Fruit fly (Drosophila melanogaster) whole organism, embryonic: ENCODE results near the gene MtnD.

Experiments used
- BEAF-32 ChIP-seq: fragments of 200-800 bp; sonication (Bioruptor generic); optimal IDR thresholded peaks from 3 replicates; lab custom pipeline; 2017; ENCODE audit warnings: missing biosample characterization, missing genetic modification characterization, mild to moderate bottlenecking, moderate library complexity, missing genetic modification reagents
- C15 ChIP-seq: fragments of 200-800 bp; sonication (Bioruptor generic); IDR thresholded peaks from 3 replicates; pipeline ENCODE4 v1.3.6; 2022; ENCODE audit warnings: missing biosample characterization, missing genetic modification characterization
- CG12155 ChIP-seq: fragments of 200-800 bp; sonication (Bioruptor generic); optimal IDR thresholded peaks from 3 replicates; lab custom pipeline; 2016; ENCODE audit warnings: missing biosample characterization, missing genetic modification characterization
- CG12942 ChIP-seq: fragments of 200-800 bp; sonication (Bioruptor generic); optimal IDR thresholded peaks from 3 replicates; lab custom pipeline; 2016; ENCODE audit warnings: missing biosample characterization, missing genetic modification characterization
- CG1529 ChIP-seq: fragments of 200-800 bp; sonication (Bioruptor generic); optimal IDR thresholded peaks from 3 replicates; lab custom pipeline; 2018; ENCODE audit warnings: missing biosample characterization, missing genetic modification characterization
- CG15514 ChIP-seq: fragments of 200-800 bp; sonication (Bioruptor generic); optimal IDR thresholded peaks from 3 replicates; lab custom pipeline; 2017; ENCODE audit warnings: missing biosample characterization, missing genetic modification characterization, mild to moderate bottlenecking, moderate library complexity, missing genetic modification reagents
- CG1647 ChIP-seq: fragments of 200-800 bp; sonication (Bioruptor generic); optimal IDR thresholded peaks from 3 replicates; lab custom pipeline; 2016; ENCODE audit warnings: missing biosample characterization, missing genetic modification characterization
- CG17568 ChIP-seq: fragments of 200-800 bp; sonication (Bioruptor generic); optimal IDR thresholded peaks from 2 replicates; lab custom pipeline; 2018; ENCODE audit warnings: missing biosample characterization, mild to moderate bottlenecking, missing genetic modification characterization, moderate library complexity
- CG17612 ChIP-seq: fragments of 200-800 bp; sonication (Bioruptor generic); IDR thresholded peaks from 2 replicates; pipeline ENCODE4 v1.3.6; 2022; ENCODE audit warnings: missing biosample characterization, missing genetic modification characterization
- CG1832 ChIP-seq: fragments of 200-800 bp; sonication (Bioruptor generic); optimal IDR thresholded peaks from 2 replicates; lab custom pipeline; 2017; ENCODE audit warnings: missing biosample characterization, mild to moderate bottlenecking, missing genetic modification characterization, inconsistent platforms
- CG2889 ChIP-seq: fragments of 200-800 bp; sonication (Bioruptor generic); IDR thresholded peaks from 3 replicates; pipeline ENCODE4 v1.3.6; 2022; ENCODE audit warnings: missing biosample characterization, missing genetic modification characterization
- CG32772 ChIP-seq: fragments of 200-800 bp; sonication (Bioruptor generic); IDR thresholded peaks from 2 replicates; pipeline ENCODE4 v1.3.6; 2022; ENCODE audit warnings: missing biosample characterization, missing genetic modification characterization
- CG3838 ChIP-seq: fragments of 200-800 bp; sonication (Bioruptor generic); optimal IDR thresholded peaks from 3 replicates; lab custom pipeline; 2016; ENCODE audit warnings: missing biosample characterization, missing genetic modification characterization
- CG6254 ChIP-seq: fragments of 200-800 bp; sonication (Bioruptor generic); optimal IDR thresholded peaks from 3 replicates; lab custom pipeline; 2017; ENCODE audit warnings: mild to moderate bottlenecking, missing biosample characterization, missing genetic modification reagents, missing genetic modification characterization
- CG6689 ChIP-seq: fragments of 200-800 bp; sonication (Bioruptor generic); IDR thresholded peaks from 2 replicates; pipeline ENCODE4 v1.3.6; 2022; ENCODE audit warnings: missing biosample characterization, missing genetic modification characterization
- CG6765 ChIP-seq: fragments of 200-800 bp; sonication (Bioruptor generic); optimal IDR thresholded peaks from 3 replicates; lab custom pipeline; 2017; ENCODE audit warnings: missing biosample characterization, mild to moderate bottlenecking, missing genetic modification characterization
- CG7271 ChIP-seq: fragments of 200-800 bp; sonication (Bioruptor generic); optimal IDR thresholded peaks from 2 replicates; lab custom pipeline; 2018; ENCODE audit warnings: missing biosample characterization, mild to moderate bottlenecking, missing genetic modification characterization, moderate library complexity
- CHES-1-like ChIP-seq: fragments of 200-800 bp; sonication (Bioruptor generic); optimal IDR thresholded peaks from 2 replicates; lab custom pipeline; 2016; ENCODE audit warnings: missing biosample characterization, missing genetic modification characterization
- CTCF ChIP-seq: fragments of 200-800 bp; sonication (Bioruptor generic); optimal IDR thresholded peaks from 2 replicates; lab custom pipeline; 2017; ENCODE audit warnings: missing biosample characterization, mild to moderate bottlenecking, missing genetic modification characterization, moderate library complexity
- CkIIα-i1 ChIP-seq: fragments of 200-800 bp; sonication (Bioruptor generic); IDR thresholded peaks from 2 replicates; pipeline ENCODE4 v1.3.6; 2022; ENCODE audit warnings: missing biosample characterization, missing genetic modification characterization
- Dek ChIP-seq: fragments of 200-800 bp; sonication (Bioruptor generic); optimal IDR thresholded peaks from 3 replicates; lab custom pipeline; 2019; ENCODE audit warnings: missing biosample characterization, mild to moderate bottlenecking, missing genetic modification characterization, moderate library complexity
- Doc2 ChIP-seq: fragments of 200-800 bp; sonication (Bioruptor generic); IDR thresholded peaks from 2 replicates; pipeline ENCODE4 v1.3.6; 2022; ENCODE audit warnings: missing biosample characterization, missing genetic modification characterization
- HLH4C ChIP-seq: fragments of 200-800 bp; sonication (Bioruptor generic); IDR thresholded peaks from 3 replicates; pipeline ENCODE4 v1.3.6; 2022; ENCODE audit warnings: missing biosample characterization, missing genetic modification characterization; ENCODE audit not compliant: partially characterized antibody
- Hmr ChIP-seq: fragments of 200-800 bp; sonication (Bioruptor generic); optimal IDR thresholded peaks from 3 replicates; lab custom pipeline; 2017; ENCODE audit warnings: mild to moderate bottlenecking, missing biosample characterization, missing genetic modification reagents, missing genetic modification characterization
- Hr78 ChIP-seq, 2 experiments: fragments of 200-800 bp in 1 of 2; fragments of >200 bp in 1 of 2; sonication (Bioruptor generic) in 1 of 2; optimal IDR thresholded peaks; 2 replicates each; lab custom pipeline; 2017 to 2019; ENCODE audit warnings: missing biosample characterization in 2 of 2, missing genetic modification characterization in 2 of 2, mild to moderate bottlenecking in 1 of 2, moderate library complexity in 1 of 2
- Myb ChIP-seq: fragments of 200-800 bp; sonication (Bioruptor generic); optimal IDR thresholded peaks from 2 replicates; lab custom pipeline; 2016; ENCODE audit warnings: missing biosample characterization, missing genetic modification characterization
- Neu2 ChIP-seq: fragments of 200-800 bp; sonication (Bioruptor generic); optimal IDR thresholded peaks from 3 replicates; lab custom pipeline; 2016; ENCODE audit warnings: missing biosample characterization, missing genetic modification characterization, borderline replicate concordance
- Pdp1 ChIP-seq, 2 experiments: fragments of 200-800 bp; sonication (Bioruptor generic); optimal IDR thresholded peaks; 3 replicates each; lab custom pipeline; 2016; ENCODE audit warnings: missing biosample characterization in 2 of 2, missing genetic modification characterization in 2 of 2, mild to moderate bottlenecking in 1 of 2, moderate library complexity in 1 of 2
- btn ChIP-seq: fragments of 200-800 bp; sonication (Bioruptor generic); optimal IDR thresholded peaks from 2 replicates; lab custom pipeline; 2016; ENCODE audit warnings: missing biosample characterization, missing genetic modification characterization
- crp ChIP-seq, 2 experiments: fragments of 200-800 bp; sonication (Bioruptor generic); optimal IDR thresholded peaks; 2 replicates in 1 of 2; 3 replicates in 1 of 2; lab custom pipeline; 2017; ENCODE audit warnings: missing biosample characterization in 2 of 2, missing genetic modification characterization in 2 of 2, mild to moderate bottlenecking in 1 of 2, moderate library complexity in 1 of 2
- emc ChIP-seq: fragments of 200-800 bp; sonication (Bioruptor generic); optimal IDR thresholded peaks from 2 replicates; lab custom pipeline; 2016; ENCODE audit warnings: missing biosample characterization, missing genetic modification characterization
- ewg ChIP-seq: fragments of 200-800 bp; sonication (Bioruptor generic); optimal IDR thresholded peaks from 3 replicates; lab custom pipeline; 2017; ENCODE audit warnings: mild to moderate bottlenecking, missing biosample characterization, missing genetic modification reagents, missing genetic modification characterization
- gce ChIP-seq: fragments of 200-800 bp; sonication (Bioruptor generic); IDR thresholded peaks from 3 replicates; pipeline ENCODE4 v1.3.6; 2022; ENCODE audit warnings: missing biosample characterization, missing genetic modification characterization
- hb ChIP-seq: fragments of 200-800 bp; sonication (Bioruptor generic); IDR thresholded peaks from 3 replicates; pipeline ENCODE4 v1.3.6; 2022; ENCODE audit warnings: missing biosample characterization, missing genetic modification characterization; ENCODE audit not compliant: partially characterized antibody
- ind ChIP-seq: fragments of 200-800 bp; sonication (Bioruptor generic); optimal IDR thresholded peaks from 3 replicates; lab custom pipeline; 2016; ENCODE audit warnings: missing biosample characterization, missing genetic modification characterization
- jigr1 ChIP-seq: fragments of 200-800 bp; sonication (Bioruptor generic); IDR thresholded peaks from 3 replicates; pipeline ENCODE4 v1.3.6; 2022; ENCODE audit warnings: missing biosample characterization, missing genetic modification characterization
- lmd ChIP-seq: fragments of 200-800 bp; sonication (Bioruptor generic); IDR thresholded peaks from 2 replicates; pipeline ENCODE4 v1.3.6; 2022; ENCODE audit warnings: missing biosample characterization, missing genetic modification characterization
- pb ChIP-seq: fragments of 200-800 bp; sonication (Bioruptor generic); optimal IDR thresholded peaks from 3 replicates; lab custom pipeline; 2016; ENCODE audit warnings: missing biosample characterization, missing genetic modification characterization
- repo ChIP-seq: fragments of 200-800 bp; sonication (Bioruptor generic); optimal IDR thresholded peaks from 2 replicates; lab custom pipeline; 2016; ENCODE audit warnings: missing biosample characterization, missing genetic modification characterization
- salm ChIP-seq: fragments of 200-800 bp; sonication (Bioruptor generic); optimal IDR thresholded peaks from 2 replicates; lab custom pipeline; 2018; ENCODE audit warnings: missing biosample characterization, mild to moderate bottlenecking, missing genetic modification characterization
- sens ChIP-seq: fragments of 200-800 bp; sonication (Bioruptor generic); peaks from one replicate; lab custom pipeline; 2016; ENCODE audit warnings: missing biosample characterization, missing genetic modification characterization
- sr ChIP-seq: fragments of 200-800 bp; sonication (Bioruptor generic); IDR thresholded peaks from 3 replicates; pipeline ENCODE4 v1.3.6; 2022; ENCODE audit warnings: missing biosample characterization, missing genetic modification characterization
- stc ChIP-seq: fragments of 200-800 bp; sonication (Bioruptor generic); IDR thresholded peaks from 2 replicates; pipeline ENCODE4 v1.3.6; 2022; ENCODE audit warnings: missing biosample characterization, missing genetic modification characterization
- sug ChIP-seq: fragments of 200-800 bp; optimal IDR thresholded peaks from 2 replicates; lab custom pipeline; 2019; ENCODE audit warnings: missing biosample characterization, mild to moderate bottlenecking, missing genetic modification characterization, moderate library complexity
- trem ChIP-seq: fragments of 200-800 bp; optimal IDR thresholded peaks from 3 replicates; lab custom pipeline; 2019; ENCODE audit warnings: missing biosample characterization, mild to moderate bottlenecking, missing genetic modification characterization, moderate library complexity
- twi ChIP-seq: fragments of 200-800 bp; optimal IDR thresholded peaks from 2 replicates; lab custom pipeline; 2019; ENCODE audit warnings: missing biosample characterization, mild to moderate bottlenecking, missing genetic modification characterization, moderate library complexity
- unpg ChIP-seq: fragments of 200-800 bp; sonication (Bioruptor generic); optimal IDR thresholded peaks from 3 replicates; lab custom pipeline; 2018; ENCODE audit warnings: missing biosample characterization, mild to moderate bottlenecking, missing genetic modification characterization, moderate library complexity
- wek ChIP-seq: fragments of 200-800 bp; sonication (Bioruptor generic); optimal IDR thresholded peaks from 3 replicates; lab custom pipeline; 2018; ENCODE audit warnings: missing biosample characterization, mild to moderate bottlenecking, missing genetic modification characterization, moderate library complexity
- zfh2 ChIP-seq: fragments of 200-800 bp; sonication (Bioruptor generic); optimal IDR thresholded peaks from 2 replicates; lab custom pipeline; 2016; ENCODE audit warnings: missing biosample characterization, missing genetic modification characterization

The MtnD gene

dm6 chr3R:20550632-20551486 lies 16.1 kb downstream of the MtnD start (continued):
- TF ChIP-seq Pdp1 (GFP tag; optimal IDR thresholded peaks at IDR 0.05; lab: Kevin White, UChicago) = peak; percentile 23 to 79
- peak; percentile 23 for TF ChIP-seq CG1647 (GFP tag; lab: Kevin White, UChicago)
- TF ChIP-seq Doc2 (GFP tag; lab: Robert Waterston, UW) = no peak
- TF ChIP-seq stc (GFP tag; lab: Robert Waterston, UW) = peak; percentile 69; the same call in 1 of the 2 replicates
- peak; percentile 95 for TF ChIP-seq BEAF-32 (GFP tag; lab: Kevin White, UChicago)
- TF ChIP-seq zfh2 (GFP tag; lab: Kevin White, UChicago) = no peak
- TF ChIP-seq CG32772 = 0 out of 2 replicates have a peak, but pooled peaks have one; percentile 30
- TF ChIP-seq emc (GFP tag; lab: Kevin White, UChicago) = no peak
- TF ChIP-seq C15 (GFP tag; lab: Robert Waterston, UW) = no peak; the same call in 2 of the 3 replicates
- TF ChIP-seq CG2889 (GFP tag; lab: Robert Waterston, UW) = 0 out of 3 replicates have a peak, but pooled peaks have one; percentile 41
- TF ChIP-seq Dek (tag; lab: Kevin White, UChicago) = peak; percentile 58
- peak; percentile 19 for TF ChIP-seq CTCF (GFP tag; lab: Kevin White, UChicago)
- no peak for TF ChIP-seq Hr78 (GFP tag; optimal IDR thresholded peaks at IDR 0.05; lab: Kevin White, UChicago)
- no peak for TF ChIP-seq CG3838
- TF ChIP-seq lmd (GFP tag; lab: Robert Waterston, UW) = no peak
- peak; percentile 73 for TF ChIP-seq unpg (GFP tag; lab: Kevin White, UChicago)
- no peak for TF ChIP-seq ind (GFP tag; lab: Kevin White, UChicago)
- TF ChIP-seq ewg = no peak
- peak; percentile 86 for TF ChIP-seq CG1529
- peak; percentile 24; the same call in 1 of the 2 replicates for TF ChIP-seq CG6689
- TF ChIP-seq CG15514 = peak; percentile 71
- peak; percentile 60 for TF ChIP-seq Myb
- peak; percentile 94 for TF ChIP-seq wek (GFP tag; lab: Kevin White, UChicago)
- no peak for TF ChIP-seq Neu2
- no peak for TF ChIP-seq CG1832 (GFP tag; lab: Kevin White, UChicago)
- peak; percentile 49 for TF ChIP-seq btn (GFP tag; lab: Kevin White, UChicago)
- peak in 1 of 2 experiments; percentile 46 for TF ChIP-seq crp (GFP tag; optimal IDR thresholded peaks at IDR 0.05; lab: Kevin White, UChicago)
- TF ChIP-seq CG17612 = no peak
- TF ChIP-seq twi (tag; lab: Kevin White, UChicago) = peak; percentile 91
- no peak for TF ChIP-seq jigr1 (GFP tag; lab: Robert Waterston, UW)
- peak; percentile 96 for TF ChIP-seq hb (GFP tag; lab: Robert Waterston, UW)
- peak; percentile 65; the same call in 1 of the 3 replicates for TF ChIP-seq gce
- TF ChIP-seq trem (tag; lab: Kevin White, UChicago) = peak; percentile 2
- peak; percentile 45 for TF ChIP-seq CG12942 (GFP tag; lab: Kevin White, UChicago)
- peak; percentile 77 for TF ChIP-seq CG6765 (GFP tag; lab: Kevin White, UChicago)
- TF ChIP-seq CG6254 = peak; percentile 69
- TF ChIP-seq repo = peak; percentile 42
- TF ChIP-seq sr (GFP tag; lab: Robert Waterston, UW) = peak; percentile 89
- TF ChIP-seq CkIIα-i1 = no peak
- TF ChIP-seq CHES-1-like (GFP tag; lab: Kevin White, UChicago) = peak; percentile 57
- peak; percentile 69 for TF ChIP-seq salm (tag; lab: Kevin White, UChicago)
- peak; percentile 48 for TF ChIP-seq sug (tag; lab: Kevin White, UChicago)
- peak; percentile 32 for TF ChIP-seq pb (GFP tag; lab: Kevin White, UChicago)
- TF ChIP-seq CG12155 (GFP tag; lab: Kevin White, UChicago) = no peak
- peak; percentile 91 for TF ChIP-seq HLH4C (GFP tag; lab: Robert Waterston, UW)
- peak; percentile 83 for TF ChIP-seq sens
- TF ChIP-seq Hmr (GFP tag; lab: Kevin White, UChicago) = peak; percentile 73
- TF ChIP-seq CG7271 = peak; percentile 69
- peak; percentile 95 for TF ChIP-seq CG17568 (GFP tag; lab: Kevin White, UChicago)
